Worm (Caenorhabditis elegans) whole organism, L3 larva: ENCODE data around the gene ltd-1.

ENCODE experiments used
- ZK546.5 ChIP-seq: sonication (generic microtip); optimal IDR thresholded peaks from 2 replicates; lab custom pipeline; 2017; ENCODE audit warnings: missing biosample characterization, missing genetic modification characterization
- ama-1 ChIP-seq: fragments of 150-350 bp; optimal IDR thresholded peaks from 2 replicates; lab custom pipeline; 2018
- mdl-1 ChIP-seq: fragments of 150-350 bp; optimal IDR thresholded peaks from 2 replicates; lab custom pipeline; 2014; ENCODE audit warnings: missing biosample characterization, missing genetic modification characterization
- nhr-11 ChIP-seq: fragments of 150-350 bp; optimal IDR thresholded peaks from 2 replicates; lab custom pipeline; 2014; ENCODE audit warnings: missing biosample characterization, missing genetic modification characterization
- nhr-12 ChIP-seq: fragments of 150-350 bp; optimal IDR thresholded peaks from 2 replicates; lab custom pipeline; 2014; ENCODE audit warnings: missing biosample characterization, missing genetic modification characterization
- nhr-28 ChIP-seq: fragments of 150-350 bp; optimal IDR thresholded peaks from 2 replicates; lab custom pipeline; 2014; ENCODE audit warnings: missing biosample characterization, missing genetic modification characterization
- nhr-43 ChIP-seq: sonication (generic microtip); optimal IDR thresholded peaks from 2 replicates; lab custom pipeline; 2016; ENCODE audit warnings: mild to moderate bottlenecking, missing genetic modification characterization, missing compliant biosample characterization; ENCODE audit not compliant: poor library complexity, severe bottlenecking
- nhr-76 ChIP-seq: fragments of 150-350 bp; sonication (generic microtip); optimal IDR thresholded peaks from 5 replicates; lab custom pipeline; 2014; ENCODE audit warnings: missing biosample characterization, missing genetic modification characterization
- snpc-4 ChIP-seq: fragments of 150-350 bp; optimal IDR thresholded peaks from 2 replicates; lab custom pipeline; 2014; ENCODE audit warnings: missing biosample characterization, missing genetic modification characterization
- tbx-2 ChIP-seq: sonication (generic microtip); optimal IDR thresholded peaks from 2 replicates; lab custom pipeline; 2016; ENCODE audit warnings: mild to moderate bottlenecking, missing genetic modification characterization, missing compliant biosample characterization
- zag-1 ChIP-seq: fragments of 150-350 bp; optimal IDR thresholded peaks from 2 replicates; lab custom pipeline; 2014; ENCODE audit warnings: missing biosample characterization, missing genetic modification characterization

DNA sequence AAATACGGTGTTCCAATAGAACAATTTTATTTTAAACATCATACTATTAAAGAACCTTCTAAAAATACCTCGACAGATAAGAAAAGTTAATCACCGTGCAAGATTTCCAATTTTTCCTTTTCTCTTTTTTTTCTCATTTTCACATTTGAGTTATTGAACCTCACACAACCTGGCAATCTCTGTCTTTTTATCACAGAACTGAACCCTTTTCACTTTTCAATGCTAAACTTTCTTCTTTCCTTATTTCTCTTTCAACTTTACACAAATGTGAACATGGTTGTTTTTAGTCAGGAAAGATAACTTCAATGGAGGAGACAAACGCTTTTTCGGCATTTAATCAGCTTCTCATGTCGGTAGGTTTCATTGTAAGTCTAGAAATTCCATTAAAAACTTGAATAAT is 39.7 kb downstream of the ltd-1 start, which contains the start of gene T05H10.4:
- TF ChIP-seq tbx-2 (tag; lab: Kevin White, UChicago): no peak
- TF ChIP-seq nhr-76 (tag; lab: Kevin White, UChicago): no peak
- TF ChIP-seq ZK546.5: no peak
- TF ChIP-seq nhr-12 (tag; lab: Kevin White, UChicago): no peak
- TF ChIP-seq zag-1 (tag; lab: Kevin White, UChicago): no peak
- no peak for TF ChIP-seq mdl-1 (tag; lab: Kevin White, UChicago)
- no peak for TF ChIP-seq snpc-4 (tag; lab: Kevin White, UChicago)
- TF ChIP-seq nhr-28 (tag; lab: Kevin White, UChicago): no peak
- no peak for TF ChIP-seq ama-1 (lab: Kevin White, UChicago)
- no peak for TF ChIP-seq nhr-43 (tag; lab: Kevin White, UChicago)
- no peak for TF ChIP-seq nhr-11 (tag; lab: Kevin White, UChicago)
